Comparison of ENCODE assay signal across 1 fruit fly cellular context in genomic region chrX:12747746-12748710, dm6.
TF ChIP-seq lines count a peak whose summit lies in the region.

No protein-coding gene starts in this region.

TF ChIP-seq in whole organism, embryonic, 481 proteins besides CTCF, POLR2A, EP300 and RAD21 (continued from another document and continues in another):
- no peak for TF ChIP-seq so (GFP tag; IDR thresholded peaks at IDR 0.05; lab: Robert Waterston, UW)
- TF ChIP-seq CG1792 (GFP tag; optimal IDR thresholded peaks at IDR 0.05; lab: Kevin White, UChicago), result no peak
- no peak for TF ChIP-seq chinmo (GFP tag; IDR thresholded peaks at IDR 0.05; lab: Robert Waterston, UW; ENCODE audit: partially characterized antibody)
- no peak for TF ChIP-seq CG9932 (GFP tag; IDR thresholded peaks at IDR 0.05; lab: Robert Waterston, UW)
- TF ChIP-seq CG17385 (GFP tag; optimal IDR thresholded peaks at IDR 0.05; lab: Kevin White, UChicago), result peak; percentile 32
- TF ChIP-seq jing (GFP tag; optimal IDR thresholded peaks at IDR 0.05; lab: Kevin White, UChicago), result no peak
- TF ChIP-seq CG13296 (GFP tag; optimal IDR thresholded peaks at IDR 0.05; lab: Kevin White, UChicago), result peak; percentile 26
- TF ChIP-seq caup (GFP tag; optimal IDR thresholded peaks at IDR 0.05; lab: Kevin White, UChicago; ENCODE audit: severe bottlenecking), result peak; percentile 37
- no peak for TF ChIP-seq seq (GFP tag; IDR thresholded peaks at IDR 0.05; lab: Robert Waterston, UW)
- TF ChIP-seq Neu2 (GFP tag; optimal IDR thresholded peaks at IDR 0.05; lab: Kevin White, UChicago; ENCODE audit: borderline replicate concordance), result no peak
- no peak for TF ChIP-seq ash1 (GFP tag; optimal IDR thresholded peaks at IDR 0.05; lab: Kevin White, UChicago)
- TF ChIP-seq Hmx (GFP tag; optimal IDR thresholded peaks at IDR 0.05; lab: Kevin White, UChicago), result no peak
- TF ChIP-seq zf30C (GFP tag; optimal IDR thresholded peaks at IDR 0.05; lab: Kevin White, UChicago), result peak; percentile 87
- TF ChIP-seq bbx (GFP tag; IDR thresholded peaks at IDR 0.05; lab: Robert Waterston, UW; ENCODE audit: partially characterized antibody), result no peak
- TF ChIP-seq Bgb (GFP tag; IDR thresholded peaks at IDR 0.05; lab: Robert Waterston, UW; ENCODE audit: partially characterized antibody), result no peak
- peak; percentile 40 for TF ChIP-seq CG1602 (GFP tag; optimal IDR thresholded peaks at IDR 0.05; lab: Kevin White, UChicago)
- no peak for TF ChIP-seq Tbp (GFP tag; optimal IDR thresholded peaks at IDR 0.05; lab: Kevin White, UChicago)
- no peak for TF ChIP-seq CG14014 (GFP tag; IDR thresholded peaks at IDR 0.05; lab: Robert Waterston, UW)
- TF ChIP-seq Gug (GFP tag; IDR thresholded peaks at IDR 0.05; lab: Robert Waterston, UW), result no peak
- no peak for TF ChIP-seq onecut (GFP tag; IDR thresholded peaks at IDR 0.05; lab: Robert Waterston, UW)
- peak; percentile 82 for TF ChIP-seq zen (tag; optimal IDR thresholded peaks at IDR 0.05; lab: Kevin White, UChicago)
- peak; percentile 53 for TF ChIP-seq CG4424 (GFP tag; optimal IDR thresholded peaks at IDR 0.05; lab: Kevin White, UChicago)
- TF ChIP-seq dati (GFP tag; IDR thresholded peaks at IDR 0.05; lab: Robert Waterston, UW), result no peak
- TF ChIP-seq p53 (GFP tag; optimal IDR thresholded peaks at IDR 0.05; lab: Kevin White, UChicago), result no peak
- TF ChIP-seq CG18262 (tag; optimal IDR thresholded peaks at IDR 0.05; lab: Kevin White, UChicago), result peak; percentile 88
- TF ChIP-seq CG7987 (GFP tag; optimal IDR thresholded peaks at IDR 0.05; lab: Kevin White, UChicago), result no peak
- peak; percentile 89 for TF ChIP-seq CG2712 (tag; optimal IDR thresholded peaks at IDR 0.05; lab: Kevin White, UChicago)
- no peak for TF ChIP-seq H15 (GFP tag; IDR thresholded peaks at IDR 0.05; lab: Robert Waterston, UW)
- TF ChIP-seq stwl (tag; optimal IDR thresholded peaks at IDR 0.05; lab: Kevin White, UChicago), result peak; percentile 17
- TF ChIP-seq Sry-β (GFP tag; optimal IDR thresholded peaks at IDR 0.05; lab: Kevin White, UChicago), result no peak
- no peak for TF ChIP-seq Sry-δ (GFP tag; optimal IDR thresholded peaks at IDR 0.05; lab: Kevin White, UChicago)
- no peak for TF ChIP-seq wdn (GFP tag; IDR thresholded peaks at IDR 0.05; lab: Robert Waterston, UW)
- TF ChIP-seq Hr78 (GFP tag; optimal IDR thresholded peaks at IDR 0.05; lab: Kevin White, UChicago), result peak in 1 of 2 experiments; percentile 49
- TF ChIP-seq NFAT (GFP tag; IDR thresholded peaks at IDR 0.05; lab: Robert Waterston, UW), result no peak
- peak; percentile 3 for TF ChIP-seq CG10543 (GFP tag; optimal IDR thresholded peaks at IDR 0.05; lab: Kevin White, UChicago)
- TF ChIP-seq tll (GFP tag; optimal IDR thresholded peaks at IDR 0.05; lab: Kevin White, UChicago), result peak in 1 of 2 experiments; percentile 57
- TF ChIP-seq CG7786 (GFP tag; optimal IDR thresholded peaks at IDR 0.05; lab: Kevin White, UChicago), result no peak
- no peak for TF ChIP-seq ab (GFP tag; optimal IDR thresholded peaks at IDR 0.05; lab: Kevin White, UChicago)
- TF ChIP-seq oc (tag; optimal IDR thresholded peaks at IDR 0.05; lab: Kevin White, UChicago), result no peak
- TF ChIP-seq CG30403 (GFP tag; optimal IDR thresholded peaks at IDR 0.05; lab: Kevin White, UChicago), result peak; percentile 49
- peak; percentile 36 for TF ChIP-seq Fer1 (GFP tag; optimal IDR thresholded peaks at IDR 0.05; lab: Kevin White, UChicago)
- no peak for TF ChIP-seq CG10274 (GFP tag; optimal IDR thresholded peaks at IDR 0.05; lab: Kevin White, UChicago)
- no peak for TF ChIP-seq mirr (GFP tag; optimal IDR thresholded peaks at IDR 0.05; lab: Kevin White, UChicago)
- no peak for TF ChIP-seq Stat92E (GFP tag; optimal IDR thresholded peaks at IDR 0.05; lab: Kevin White, UChicago)
- TF ChIP-seq crol (GFP tag; IDR thresholded peaks at IDR 0.05; lab: Robert Waterston, UW), result peak; percentile 82
- TF ChIP-seq CG8089 (GFP tag; optimal IDR thresholded peaks at IDR 0.05; lab: Kevin White, UChicago), result no peak
- no peak for TF ChIP-seq CG11560 (tag; IDR thresholded peaks at IDR 0.05; lab: Robert Waterston, UW)
- peak; percentile 9 for TF ChIP-seq ewg (GFP tag; optimal IDR thresholded peaks at IDR 0.05; lab: Kevin White, UChicago)
- no peak for TF ChIP-seq CG13624 (GFP tag; optimal IDR thresholded peaks at IDR 0.05; lab: Kevin White, UChicago)
- TF ChIP-seq CG15269 (tag; optimal IDR thresholded peaks at IDR 0.05; lab: Kevin White, UChicago), result peak; percentile 61
- TF ChIP-seq ems (GFP tag; optimal IDR thresholded peaks at IDR 0.05; lab: Kevin White, UChicago), result no peak
- no peak for TF ChIP-seq CG5953 (GFP tag; IDR thresholded peaks at IDR 0.05; lab: Robert Waterston, UW)
- TF ChIP-seq CG4282 (GFP tag; optimal IDR thresholded peaks at IDR 0.05; lab: Kevin White, UChicago), result no peak
- no peak for TF ChIP-seq CG14860 (GFP tag; IDR thresholded peaks at IDR 0.05; lab: Robert Waterston, UW; ENCODE audit: partially characterized antibody)
- no peak for TF ChIP-seq lbe (GFP tag; optimal IDR thresholded peaks at IDR 0.05; lab: Kevin White, UChicago)
- peak; percentile 86 for TF ChIP-seq CG17829 (tag; optimal IDR thresholded peaks at IDR 0.05; lab: Kevin White, UChicago)
- no peak for TF ChIP-seq CG33213 (GFP tag; optimal IDR thresholded peaks at IDR 0.05; lab: Kevin White, UChicago)
- peak; percentile 33 for TF ChIP-seq ind (GFP tag; optimal IDR thresholded peaks at IDR 0.05; lab: Kevin White, UChicago)
- TF ChIP-seq tup (GFP tag; optimal IDR thresholded peaks at IDR 0.05; lab: Kevin White, UChicago), result no peak
- no peak for TF ChIP-seq CG8944 (GFP tag; optimal IDR thresholded peaks at IDR 0.05; lab: Kevin White, UChicago)
- TF ChIP-seq CG8924 (tag; optimal IDR thresholded peaks at IDR 0.05; lab: Kevin White, UChicago), result peak; percentile 89
- no peak for TF ChIP-seq CG3065 (GFP tag; optimal IDR thresholded peaks at IDR 0.05; lab: Kevin White, UChicago)
- no peak for TF ChIP-seq mam (GFP tag; optimal IDR thresholded peaks at IDR 0.05; lab: Kevin White, UChicago)
- peak; percentile 76 for TF ChIP-seq CG10267 (tag; optimal IDR thresholded peaks at IDR 0.05; lab: Kevin White, UChicago)
- TF ChIP-seq CrebB (tag; optimal IDR thresholded peaks at IDR 0.05; lab: Kevin White, UChicago), result no peak
- TF ChIP-seq fd102C (GFP tag; optimal IDR thresholded peaks at IDR 0.05; lab: Kevin White, UChicago), result peak; percentile 18
- no peak for TF ChIP-seq kah (GFP tag; optimal IDR thresholded peaks at IDR 0.05; lab: Kevin White, UChicago)
- no peak for TF ChIP-seq fd64A (GFP tag; optimal IDR thresholded peaks at IDR 0.05; lab: Kevin White, UChicago)
- peak; percentile 69 for TF ChIP-seq unpg (GFP tag; optimal IDR thresholded peaks at IDR 0.05; lab: Kevin White, UChicago)
- TF ChIP-seq CG10959 (GFP tag; IDR thresholded peaks at IDR 0.05; lab: Robert Waterston, UW), result no peak
- no peak for TF ChIP-seq NC2α (GFP tag; optimal IDR thresholded peaks at IDR 0.05; lab: Kevin White, UChicago)
- TF ChIP-seq CG7357 (GFP tag; IDR thresholded peaks at IDR 0.05; lab: Robert Waterston, UW), result no peak
- TF ChIP-seq Scr (GFP tag; IDR thresholded peaks at IDR 0.05; lab: Robert Waterston, UW; ENCODE audit: partially characterized antibody), result no peak
- no peak for TF ChIP-seq CG15073 (GFP tag; optimal IDR thresholded peaks at IDR 0.05; lab: Kevin White, UChicago)
- TF ChIP-seq CG11695 (GFP tag; IDR thresholded peaks at IDR 0.05; lab: Robert Waterston, UW), result 0 out of 3 replicates have a peak, but pooled peaks have one; percentile 31
- peak; percentile 75 for TF ChIP-seq CG15696 (tag; optimal IDR thresholded peaks at IDR 0.05; lab: Kevin White, UChicago)
- no peak for TF ChIP-seq lilli (GFP tag; optimal IDR thresholded peaks at IDR 0.05; lab: Kevin White, UChicago)
- no peak for TF ChIP-seq NfI (GFP tag; optimal IDR thresholded peaks at IDR 0.05; lab: Kevin White, UChicago)
- TF ChIP-seq CG34224 (GFP tag; IDR thresholded peaks at IDR 0.05; lab: Robert Waterston, UW; ENCODE audit: partially characterized antibody), result no peak
- TF ChIP-seq CG12391 (tag; optimal IDR thresholded peaks at IDR 0.05; lab: Kevin White, UChicago), result peak; percentile 81
- TF ChIP-seq da (GFP tag; optimal IDR thresholded peaks at IDR 0.05; lab: Kevin White, UChicago), result no peak
- no peak for TF ChIP-seq MBD-R2 (GFP tag; IDR thresholded peaks at IDR 0.05; lab: Robert Waterston, UW)
- TF ChIP-seq CG9797 (GFP tag; optimal IDR thresholded peaks at IDR 0.05; lab: Kevin White, UChicago), result no peak
- peak; percentile 57; the same call in 1 of the 3 replicates for TF ChIP-seq dysf (GFP tag; IDR thresholded peaks at IDR 0.05; lab: Robert Waterston, UW)
- no peak for TF ChIP-seq gfzf (GFP tag; optimal IDR thresholded peaks at IDR 0.05; lab: Kevin White, UChicago)
- TF ChIP-seq CG7745 (tag; optimal IDR thresholded peaks at IDR 0.05; lab: Kevin White, UChicago), result peak; percentile 37
- TF ChIP-seq sisA (GFP tag; IDR thresholded peaks at IDR 0.05; lab: Robert Waterston, UW), result peak; percentile 45
- no peak for TF ChIP-seq trh (GFP tag; optimal IDR thresholded peaks at IDR 0.05; lab: Kevin White, UChicago)
- TF ChIP-seq cg (GFP tag; optimal IDR thresholded peaks at IDR 0.05; lab: Kevin White, UChicago), result no peak
- TF ChIP-seq CG30431 (GFP tag; optimal IDR thresholded peaks at IDR 0.05; lab: Kevin White, UChicago), result no peak
- TF ChIP-seq CG11085 (GFP tag; IDR thresholded peaks at IDR 0.05; lab: Robert Waterston, UW), result no peak
- TF ChIP-seq Jarid2 (GFP tag; optimal IDR thresholded peaks at IDR 0.05; lab: Kevin White, UChicago), result no peak
- no peak for TF ChIP-seq Mes4 (GFP tag; optimal IDR thresholded peaks at IDR 0.05; lab: Kevin White, UChicago)
- no peak for TF ChIP-seq Camta (GFP tag; optimal IDR thresholded peaks at IDR 0.05; lab: Kevin White, UChicago)
- TF ChIP-seq tx (GFP tag; optimal IDR thresholded peaks at IDR 0.05; lab: Kevin White, UChicago), result no peak
- no peak for TF ChIP-seq pita (GFP tag; optimal IDR thresholded peaks at IDR 0.05; lab: Kevin White, UChicago)
- peak; percentile 25 for TF ChIP-seq CG8290 (GFP tag; optimal IDR thresholded peaks at IDR 0.05; lab: Kevin White, UChicago)
- no peak for TF ChIP-seq CG8290 (tag; optimal IDR thresholded peaks at IDR 0.05; lab: Kevin White, UChicago)
- TF ChIP-seq D (optimal IDR thresholded peaks at IDR 0.05; lab: Kevin White, UChicago), result no peak
- peak; percentile 40 for TF ChIP-seq D (GFP tag; optimal IDR thresholded peaks at IDR 0.05; lab: Kevin White, UChicago)
- no peak for TF ChIP-seq al (GFP tag; IDR thresholded peaks at IDR 0.05; lab: Robert Waterston, UW)
- peak; percentile 79 for TF ChIP-seq Xrp1 (GFP tag; IDR thresholded peaks at IDR 0.05; lab: Robert Waterston, UW)
- no peak for TF ChIP-seq CG12299 (tag; optimal IDR thresholded peaks at IDR 0.05; lab: Kevin White, UChicago)
- no peak for TF ChIP-seq amos (GFP tag; IDR thresholded peaks at IDR 0.05; lab: Robert Waterston, UW; ENCODE audit: partially characterized antibody)
- no peak for TF ChIP-seq ap (GFP tag; IDR thresholded peaks at IDR 0.05; lab: Robert Waterston, UW)
- TF ChIP-seq CG16779 (GFP tag; IDR thresholded peaks at IDR 0.05; lab: Robert Waterston, UW), result no peak
- TF ChIP-seq CG6791 (GFP tag; IDR thresholded peaks at IDR 0.05; lab: Robert Waterston, UW; ENCODE audit: partially characterized antibody), result no peak
- TF ChIP-seq tna (GFP tag; IDR thresholded peaks at IDR 0.05; lab: Robert Waterston, UW; ENCODE audit: partially characterized antibody), result no peak
- peak; percentile 55 for TF ChIP-seq Meics (GFP tag; optimal IDR thresholded peaks at IDR 0.05; lab: Kevin White, UChicago)
- TF ChIP-seq nerfin-1 (tag; optimal IDR thresholded peaks at IDR 0.05; lab: Kevin White, UChicago), result peak; percentile 40
- TF ChIP-seq MESR4 (GFP tag; optimal IDR thresholded peaks at IDR 0.05; lab: Kevin White, UChicago), result no peak
- TF ChIP-seq danr (GFP tag; IDR thresholded peaks at IDR 0.05; lab: Robert Waterston, UW), result no peak
- peak; percentile 51 for TF ChIP-seq Hr3 (GFP tag; optimal IDR thresholded peaks at IDR 0.05; lab: Kevin White, UChicago)
- TF ChIP-seq HLH3B (GFP tag; IDR thresholded peaks at IDR 0.05; lab: Robert Waterston, UW), result peak; percentile 44; the same call in 1 of the 2 replicates
- TF ChIP-seq H2.0 (GFP tag; IDR thresholded peaks at IDR 0.05; lab: Robert Waterston, UW), result no peak
- no peak for TF ChIP-seq Side (GFP tag; optimal IDR thresholded peaks at IDR 0.05; lab: Kevin White, UChicago)
- TF ChIP-seq CG13424 (tag; optimal IDR thresholded peaks at IDR 0.05; lab: Kevin White, UChicago), result peak; percentile 62
- peak; percentile 35 for TF ChIP-seq twi (tag; optimal IDR thresholded peaks at IDR 0.05; lab: Kevin White, UChicago)
- no peak for TF ChIP-seq Dad (GFP tag; optimal IDR thresholded peaks at IDR 0.05; lab: Kevin White, UChicago)
- no peak for TF ChIP-seq fu2 (GFP tag; optimal IDR thresholded peaks at IDR 0.05; lab: Kevin White, UChicago)
- no peak for TF ChIP-seq CG7963 (GFP tag; IDR thresholded peaks at IDR 0.05; lab: Robert Waterston, UW; ENCODE audit: partially characterized antibody)
- no peak for TF ChIP-seq Kr (GFP tag; optimal IDR thresholded peaks at IDR 0.05; lab: Kevin White, UChicago)
- no peak for TF ChIP-seq Chrac-16 (GFP tag; optimal IDR thresholded peaks at IDR 0.05; lab: Kevin White, UChicago)
- TF ChIP-seq btn (GFP tag; optimal IDR thresholded peaks at IDR 0.05; lab: Kevin White, UChicago), result no peak
- 0 out of 2 replicates have a peak, but pooled peaks have one; percentile 52 for TF ChIP-seq ranshi (GFP tag; IDR thresholded peaks at IDR 0.05; lab: Robert Waterston, UW)
- TF ChIP-seq CG13287 (GFP tag; IDR thresholded peaks at IDR 0.05; lab: Robert Waterston, UW; ENCODE audit: partially characterized antibody), result no peak
- no peak for TF ChIP-seq br (optimal IDR thresholded peaks at IDR 0.05; lab: Kevin White, UChicago)
- peak; percentile 48 for TF ChIP-seq nom (GFP tag; optimal IDR thresholded peaks at IDR 0.05; lab: Kevin White, UChicago)
- peak; percentile 86 for TF ChIP-seq gsb-n (tag; optimal IDR thresholded peaks at IDR 0.05; lab: Kevin White, UChicago)
- TF ChIP-seq maf-S (GFP tag; optimal IDR thresholded peaks at IDR 0.05; lab: Kevin White, UChicago), result no peak
- no peak for TF ChIP-seq GATAe (GFP tag; conservative IDR thresholded peaks at IDR 0.05; lab: Robert Waterston, UW)
- TF ChIP-seq CG3281 (GFP tag; optimal IDR thresholded peaks at IDR 0.05; lab: Kevin White, UChicago), result peak; percentile 17
- TF ChIP-seq slou (GFP tag; optimal IDR thresholded peaks at IDR 0.05; lab: Kevin White, UChicago), result no peak
- TF ChIP-seq CG6254 (GFP tag; optimal IDR thresholded peaks at IDR 0.05; lab: Kevin White, UChicago), result peak; percentile 14
- TF ChIP-seq CG14965 (GFP tag; optimal IDR thresholded peaks at IDR 0.05; lab: Kevin White, UChicago; ENCODE audit: borderline replicate concordance), result no peak
- TF ChIP-seq Dfd (GFP tag; optimal IDR thresholded peaks at IDR 0.05; lab: Kevin White, UChicago), result no peak
